Worm (Caenorhabditis elegans) whole organism, young adult: ENCODE results near the gene K09C4.5.

Experiments used
- B0035.1 ChIP-seq: sonication (generic microtip); optimal IDR thresholded peaks from 2 replicates; lab custom pipeline; 2016; ENCODE audit warnings: missing genetic modification characterization, mild to moderate bottlenecking, missing compliant biosample characterization, missing genotype, missing genetic modification reagents
- F37B4.10 ChIP-seq: fragments of 200-800 bp; sonication (Bioruptor generic); IDR thresholded peaks from 2 replicates; pipeline ENCODE4 v1.3.6; 2022; ENCODE audit warnings: missing genetic modification characterization, missing compliant biosample characterization
- Y53G8AR.9 ChIP-seq: fragments of 200-800 bp; sonication (Bioruptor generic); conservative IDR thresholded peaks from 2 replicates; pipeline ENCODE4 v1.3.6; 2022; ENCODE audit warnings: missing genetic modification reagents, missing genetic modification characterization, missing compliant biosample characterization
- Y79H2A.3 ChIP-seq: fragments of 200-800 bp; sonication (Bioruptor generic); conservative IDR thresholded peaks from 2 replicates; pipeline ENCODE4 v1.3.6; 2022; ENCODE audit warnings: missing genetic modification reagents, missing genetic modification characterization, missing compliant biosample characterization
- Y95B8A.8 ChIP-seq: fragments of 200-800 bp; sonication (Bioruptor generic); IDR thresholded peaks from 2 replicates; pipeline ENCODE4 v1.3.6; 2022; ENCODE audit warnings: missing genetic modification reagents, missing genetic modification characterization, missing compliant biosample characterization
- ama-1 ChIP-seq, 3 experiments: fragments of 150-350 bp in 1 of 3; sonication (generic microtip) in 2 of 3; optimal IDR thresholded peaks; 2 replicates each; lab custom pipeline; 2014 to 2018; ENCODE audit warnings: missing biosample characterization in 2 of 3, missing genetic modification characterization in 2 of 3, missing genetic modification reagents in 2 of 3
- attf-3 ChIP-seq: fragments of 200-800 bp; sonication (Bioruptor generic); conservative IDR thresholded peaks from 2 replicates; pipeline ENCODE4 v1.3.6; 2022; ENCODE audit warnings: missing genetic modification reagents, missing genetic modification characterization, missing compliant biosample characterization
- attf-5 ChIP-seq: fragments of 200-800 bp; sonication (Bioruptor generic); optimal IDR thresholded peaks from 2 replicates; lab custom pipeline; 2018; ENCODE audit warnings: mild to moderate bottlenecking, missing genetic modification characterization, missing compliant biosample characterization
- bed-1 ChIP-seq: fragments of 200-800 bp; sonication (Bioruptor generic); IDR thresholded peaks from 2 replicates; pipeline ENCODE4 v1.3.6; 2022; ENCODE audit warnings: missing genetic modification reagents, missing genetic modification characterization, missing compliant biosample characterization
- cebp-1 ChIP-seq, 2 experiments: fragments of 200-800 bp in 1 of 2; sonication (Bioruptor generic) in 1 of 2; sonication (generic microtip) in 1 of 2; IDR thresholded peaks in 1 of 2; optimal IDR thresholded peaks in 1 of 2; 2 replicates each; pipeline versions ENCODE4 v1.3.6 to Lab custom; 2017 to 2022; ENCODE audit warnings: missing compliant biosample characterization in 2 of 2, missing genetic modification characterization in 2 of 2, mild to moderate bottlenecking in 1 of 2, missing genetic modification reagents in 1 of 2, moderate library complexity in 1 of 2
- ceh-27 ChIP-seq: fragments of 200-800 bp; sonication (Bioruptor generic); optimal IDR thresholded peaks from 2 replicates; lab custom pipeline; 2018; ENCODE audit warnings: mild to moderate bottlenecking, missing genetic modification characterization, moderate library complexity, missing compliant biosample characterization
- ceh-40 ChIP-seq: fragments of 200-800 bp; sonication (Bioruptor generic); IDR thresholded peaks from 2 replicates; pipeline ENCODE4 v1.3.6; 2022; ENCODE audit warnings: missing genetic modification characterization, missing compliant biosample characterization
- ceh-58 ChIP-seq: fragments of 200-800 bp; sonication (Bioruptor generic); IDR thresholded peaks from 2 replicates; pipeline ENCODE4 v1.3.6; 2022; ENCODE audit warnings: missing genetic modification characterization, missing compliant biosample characterization
- ceh-91 ChIP-seq: fragments of 200-800 bp; sonication (Bioruptor generic); IDR thresholded peaks from 2 replicates; pipeline ENCODE4 v1.3.6; 2022; ENCODE audit warnings: missing genetic modification reagents, missing genetic modification characterization, missing compliant biosample characterization
- dox-1 ChIP-seq: fragments of 200-800 bp; sonication (Bioruptor generic); IDR thresholded peaks from 2 replicates; pipeline ENCODE4 v1.3.6; 2022; ENCODE audit warnings: missing genetic modification reagents, missing genetic modification characterization, missing compliant biosample characterization
- dpff-1 ChIP-seq: sonication (generic microtip); optimal IDR thresholded peaks from 2 replicates; lab custom pipeline; 2017; ENCODE audit warnings: mild to moderate bottlenecking, missing genetic modification characterization, missing compliant biosample characterization
- ets-4 ChIP-seq: fragments of 200-800 bp; sonication (Bioruptor generic); optimal IDR thresholded peaks from 2 replicates; lab custom pipeline; 2018; ENCODE audit warnings: mild to moderate bottlenecking, missing genetic modification characterization, missing compliant biosample characterization
- fkh-3 ChIP-seq: sonication (generic microtip); optimal IDR thresholded peaks from 2 replicates; lab custom pipeline; 2016; ENCODE audit warnings: mild to moderate bottlenecking, missing genetic modification characterization, missing compliant biosample characterization
- hlh-12 ChIP-seq: sonication (generic microtip); optimal IDR thresholded peaks from 2 replicates; lab custom pipeline; 2016; ENCODE audit warnings: missing genetic modification characterization, missing compliant biosample characterization
- hmg-1.2 ChIP-seq: fragments of 200-800 bp; sonication (Bioruptor generic); IDR thresholded peaks from 2 replicates; pipeline ENCODE4 v1.3.6; 2022; ENCODE audit warnings: missing genetic modification reagents, missing genetic modification characterization, missing compliant biosample characterization
- hrde-1 ChIP-seq: sonication (generic microtip); optimal IDR thresholded peaks from 2 replicates; lab custom pipeline; 2016; ENCODE audit warnings: missing genetic modification characterization, mild to moderate bottlenecking, missing compliant biosample characterization, moderate library complexity, missing genotype, missing genetic modification reagents, borderline replicate concordance
- lag-1 ChIP-seq: fragments of 200-800 bp; sonication (Bioruptor generic); IDR thresholded peaks from 2 replicates; pipeline ENCODE4 v1.3.6; 2022; ENCODE audit warnings: missing genetic modification reagents, missing genetic modification characterization, missing compliant biosample characterization
- lin-40 ChIP-seq: sonication (generic microtip); optimal IDR thresholded peaks from 2 replicates; lab custom pipeline; 2016; ENCODE audit warnings: missing genetic modification characterization, mild to moderate bottlenecking, missing compliant biosample characterization, missing genotype, missing genetic modification reagents
- lin-54 ChIP-seq: fragments of 200-800 bp; sonication (Bioruptor generic); optimal IDR thresholded peaks from 2 replicates; lab custom pipeline; 2018; ENCODE audit warnings: mild to moderate bottlenecking, missing genetic modification characterization, missing compliant biosample characterization
- madf-10 ChIP-seq: sonication (generic microtip); optimal IDR thresholded peaks from 2 replicates; lab custom pipeline; 2016; ENCODE audit warnings: mild to moderate bottlenecking, missing genetic modification characterization, missing compliant biosample characterization
- mcd-1 ChIP-seq: fragments of 200-800 bp; sonication (Bioruptor generic); IDR thresholded peaks from 2 replicates; pipeline ENCODE4 v1.3.6; 2022; ENCODE audit warnings: missing genetic modification reagents, missing genetic modification characterization, missing compliant biosample characterization
- nfyb-1 ChIP-seq: fragments of 200-800 bp; sonication (Bioruptor generic); IDR thresholded peaks from 2 replicates; pipeline ENCODE4 v1.3.6; 2022; ENCODE audit warnings: missing genetic modification reagents, missing genetic modification characterization, missing compliant biosample characterization
- nhr-120 ChIP-seq: fragments of 200-800 bp; sonication (Bioruptor generic); IDR thresholded peaks from 2 replicates; pipeline ENCODE4 v1.3.6; 2022; ENCODE audit warnings: missing genetic modification characterization, missing compliant biosample characterization
- nhr-80 ChIP-seq: sonication (generic microtip); optimal IDR thresholded peaks from 2 replicates; lab custom pipeline; 2016; ENCODE audit warnings: missing genetic modification characterization, missing compliant biosample characterization
- pbrm-1 ChIP-seq: fragments of 200-800 bp; sonication (Bioruptor generic); IDR thresholded peaks from 2 replicates; pipeline ENCODE4 v1.3.6; 2022; ENCODE audit warnings: missing genetic modification reagents, missing genetic modification characterization, missing compliant biosample characterization
- pha-4 ChIP-seq: fragments of 150-350 bp; sonication (generic microtip); optimal IDR thresholded peaks from 2 replicates; lab custom pipeline; 2014; ENCODE audit warnings: missing biosample characterization, missing genetic modification reagents, missing genetic modification characterization
- rec-8 ChIP-seq, 2 experiments: sonication (generic microtip); optimal IDR thresholded peaks; 2 replicates each; lab custom pipeline; 2016; ENCODE audit warnings: mild to moderate bottlenecking in 2 of 2, missing genetic modification characterization in 2 of 2, missing genetic modification reagents in 2 of 2, missing genotype in 2 of 2, missing biosample characterization in 1 of 2, missing compliant biosample characterization in 1 of 2, moderate library complexity in 1 of 2
- repo-1 ChIP-seq: sonication (generic microtip); optimal IDR thresholded peaks from 2 replicates; lab custom pipeline; 2017; ENCODE audit warnings: mild to moderate bottlenecking, missing genetic modification characterization, missing compliant biosample characterization
- somi-1 ChIP-seq: fragments of 200-800 bp; sonication (Bioruptor generic); optimal IDR thresholded peaks from 2 replicates; lab custom pipeline; 2018; ENCODE audit warnings: mild to moderate bottlenecking, missing genetic modification characterization, missing compliant biosample characterization
- tbp1 ChIP-seq: fragments of 200-800 bp; sonication (Bioruptor generic); optimal IDR thresholded peaks from 2 replicates; lab custom pipeline; 2018; ENCODE audit warnings: mild to moderate bottlenecking, missing genetic modification characterization, missing compliant biosample characterization
- unc-62 ChIP-seq: fragments of 150-350 bp; optimal IDR thresholded peaks from 2 replicates; lab custom pipeline; 2014; ENCODE audit warnings: missing biosample characterization, missing genetic modification reagents, missing genetic modification characterization
- zfh-2 ChIP-seq: fragments of 200-800 bp; sonication (Bioruptor generic); conservative IDR thresholded peaks from 2 replicates; pipeline ENCODE4 v1.3.6; 2022; ENCODE audit warnings: missing genetic modification reagents, missing genetic modification characterization, missing compliant biosample characterization
- ztf-25 ChIP-seq: fragments of 200-800 bp; sonication (Bioruptor generic); IDR thresholded peaks from 2 replicates; pipeline ENCODE4 v1.3.6; 2022; ENCODE audit warnings: missing genetic modification reagents, missing genetic modification characterization, missing compliant biosample characterization
- ztf-28 ChIP-seq: fragments of 200-800 bp; sonication (Bioruptor generic); IDR thresholded peaks from 2 replicates; pipeline ENCODE4 v1.3.6; 2022; ENCODE audit warnings: missing genetic modification reagents, missing genetic modification characterization, missing compliant biosample characterization
- ztf-3 ChIP-seq: fragments of 200-800 bp; sonication (Bioruptor generic); optimal IDR thresholded peaks from 2 replicates; lab custom pipeline; 2018; ENCODE audit warnings: mild to moderate bottlenecking, missing genetic modification characterization, missing compliant biosample characterization
- ztf-6 ChIP-seq: fragments of 200-800 bp; sonication (Bioruptor generic); IDR thresholded peaks from 2 replicates; pipeline ENCODE4 v1.3.6; 2022; ENCODE audit warnings: missing genetic modification reagents, missing genetic modification characterization, missing compliant biosample characterization

K09C4.5 gene

DNA sequence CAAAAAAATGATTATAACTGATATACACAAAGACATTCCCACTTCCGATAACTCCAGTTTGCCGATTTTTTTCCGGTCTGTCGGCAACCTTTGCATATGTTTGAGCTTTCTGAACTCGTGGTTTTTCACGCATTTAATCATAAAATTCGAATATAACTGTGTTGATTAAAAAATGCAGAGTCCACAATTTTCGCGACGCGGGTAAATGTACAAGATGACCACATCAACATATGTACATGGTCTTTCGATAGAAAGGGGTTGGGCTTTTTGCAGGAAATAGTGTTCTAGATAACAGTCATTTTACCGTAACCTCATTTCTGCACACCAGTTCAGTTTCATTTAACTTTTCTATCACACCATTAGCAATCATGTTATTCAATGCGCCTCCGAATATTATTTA is at the start of gene K09C4.5:
TSS of gene K09C4.5 (plus strand) at position 326 of the 400 bp plus-strand sequence.
- TF ChIP-seq lag-1 (no peak), Y79H2A.3 (GFP tag; lab: Robert Waterston, UW) (no peak), ztf-6 (GFP tag; lab: Robert Waterston, UW) (no peak), zfh-2 (GFP tag; lab: Robert Waterston, UW) (no peak), ama-1 (optimal IDR thresholded peaks at IDR 0.05; lab: Kevin White, UChicago) (no peak), ama-1 (GFP tag; optimal IDR thresholded peaks at IDR 0.05; lab: Kevin White, UChicago) (no peak), hrde-1 (tag; lab: Kevin White, UChicago) (no peak), F37B4.10 (no peak), fkh-3 (no peak), ceh-91 (GFP tag; lab: Robert Waterston, UW) (no peak), hlh-12 (tag; lab: Kevin White, UChicago) (no peak), ztf-3 (GFP tag; lab: Kevin White, UChicago) (no peak), ceh-27 (GFP tag; lab: Kevin White, UChicago) (no peak), ceh-58 (GFP tag; lab: Robert Waterston, UW) (no peak), pha-4 (no peak), dpff-1 (tag; lab: Kevin White, UChicago) (no peak)

ce11 chrX:3235358-3235816 is 47.0 kb upstream of the K09C4.5 start, which contains the start of gene F28B4.3:
Gene F28B4.3 (minus strand): TSS chrX:3235408.
- TF ChIP-seq nhr-80 (tag; lab: Kevin White, UChicago) (peak; percentile 96), ets-4 (peak; percentile 54), ztf-28 (GFP tag; lab: Robert Waterston, UW) (no peak), dox-1 (GFP tag; lab: Robert Waterston, UW) (0 out of 2 replicates have a peak, but pooled peaks have one; percentile 27), madf-10 (no peak), repo-1 (tag; lab: Kevin White, UChicago) (peak; percentile 78)

DNA sequence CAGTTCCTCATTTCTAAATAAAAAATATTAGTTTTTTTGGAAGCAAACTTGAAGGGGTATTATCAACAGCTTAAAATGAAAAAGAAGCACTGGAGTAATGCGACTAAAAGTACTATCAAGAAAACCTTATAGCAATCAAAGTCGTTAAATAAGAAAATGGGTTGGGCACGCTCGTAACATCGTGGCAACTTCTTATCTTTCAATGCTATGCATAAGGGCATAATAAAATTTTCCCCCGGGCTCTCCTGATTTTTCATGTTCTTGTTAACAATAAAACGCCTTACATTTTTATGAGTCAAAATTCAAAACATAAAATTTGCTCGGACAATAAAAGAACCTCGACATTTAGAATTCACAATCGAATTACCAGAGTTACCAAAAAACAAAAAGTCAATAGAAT is 38.8 kb upstream of the K09C4.5 start, which contains the start of gene irg-7:
TSS of gene irg-7 (minus strand) at position 23 of the 400 bp plus-strand sequence.
- peak; percentile 21 for TF ChIP-seq nhr-80 (tag; lab: Kevin White, UChicago)
- no peak for TF ChIP-seq Y95B8A.8 (GFP tag; lab: Robert Waterston, UW)

ce11 chrX:3244402-3244801 is 38.0 kb upstream of the K09C4.5 start:
- TF ChIP-seq mcd-1 (GFP tag; lab: Robert Waterston, UW): no peak
- TF ChIP-seq tbp1 (GFP tag; lab: Kevin White, UChicago): no peak
- TF ChIP-seq nhr-80 (tag; lab: Kevin White, UChicago): peak; percentile 18
- TF ChIP-seq ztf-25 (GFP tag; lab: Robert Waterston, UW): no peak
- no peak for TF ChIP-seq ceh-40
- TF ChIP-seq, all 124 proteins: peak for 1

DNA sequence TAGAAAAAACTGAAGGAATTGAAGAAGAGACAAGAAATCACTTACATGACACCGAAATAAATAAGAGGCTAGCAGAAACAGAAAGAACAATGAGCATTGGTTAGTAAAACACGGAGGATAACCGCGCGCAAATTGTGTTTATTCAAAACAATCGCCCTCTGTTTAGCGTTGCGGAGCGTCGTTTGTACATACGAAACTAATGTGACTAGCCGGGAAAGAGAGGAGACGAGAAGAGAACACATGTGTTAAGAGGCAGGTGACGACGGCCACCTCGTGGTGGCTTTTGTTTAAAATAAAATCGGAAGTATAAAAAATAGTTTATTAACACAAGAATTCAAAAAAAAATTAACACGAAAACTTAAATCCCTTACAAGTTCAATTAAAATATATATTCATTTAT is 36.6 kb upstream of the K09C4.5 start, which contains the start of gene F40F4.7:
TSS of gene F40F4.7 (minus strand) at position 122 of the 400 bp plus-strand sequence.
- TF ChIP-seq attf-5 (peak; percentile 43), pbrm-1 (GFP tag; lab: Robert Waterston, UW) (no peak), bed-1 (no peak), unc-62 (GFP tag; lab: Kevin White, UChicago) (no peak), ceh-27 (GFP tag; lab: Kevin White, UChicago) (peak; percentile 32), hmg-1.2 (0 out of 2 replicates have a peak, but pooled peaks have one; percentile 7), rec-8 (tag; optimal IDR thresholded peaks at IDR 0.05; lab: Kevin White, UChicago) (no peak), Y53G8AR.9 (0 out of 2 replicates have a peak, but pooled peaks have one; percentile 39), B0035.1 (tag; lab: Kevin White, UChicago) (no peak), somi-1 (GFP tag; lab: Kevin White, UChicago) (peak; percentile 27), cebp-1 (GFP tag; IDR thresholded peaks at IDR 0.05; lab: Robert Waterston, UW) (no peak), cebp-1 (tag; optimal IDR thresholded peaks at IDR 0.05; lab: Kevin White, UChicago) (peak; percentile 61), lin-54 (GFP tag; lab: Kevin White, UChicago) (peak; percentile 3), madf-10 (peak; percentile 3), lin-40 (tag; lab: Kevin White, UChicago) (peak; percentile 53), attf-3 (peak; percentile 91), nhr-80 (tag; lab: Kevin White, UChicago) (peak; percentile 69), nfyb-1 (GFP tag; lab: Robert Waterston, UW) (peak; percentile 60; the same call in 1 of the 2 replicates), pha-4 (peak; percentile 5), nhr-120 (GFP tag; lab: Robert Waterston, UW) (no peak)
